Worm (Caenorhabditis elegans): ENCODE results near the gene cox-16.

The cox-16 gene

ce11 chrV:5513630-5514378 is 22.2 kb downstream of the cox-16 start, which contains the start of the genes hpo-15 and mms-19:
TSS of gene hpo-15 (minus strand) at chrV:5513830.
TSS of gene mms-19 (plus strand) at chrV:5514348.
- TF ChIP-seq mdl-1 (tag; optimal IDR thresholded peaks at IDR 0.05) (no peak), nhr-102 (tag; optimal IDR thresholded peaks at IDR 0.05) (no peak), hlh-30 (tag; optimal IDR thresholded peaks at IDR 0.05; ENCODE audit: insufficient read depth) (peak; percentile 27), Y48G9A.11 (GFP tag; IDR thresholded peaks at IDR 0.05) (no peak), ceh-28 (tag; optimal IDR thresholded peaks at IDR 0.05) (no peak), pqm-1 (tag; optimal IDR thresholded peaks at IDR 0.05) (peak; percentile 36), vab-7 (GFP tag; IDR thresholded peaks at IDR 0.05) (no peak), nhr-28 (tag; optimal IDR thresholded peaks at IDR 0.05) (peak; percentile 73), zip-2 (tag; optimal IDR thresholded peaks at IDR 0.05) (no peak), lir-3 (tag; optimal IDR thresholded peaks at IDR 0.05) (no peak), F44E2.7 (GFP tag; IDR thresholded peaks at IDR 0.05) (no peak), dmd-6 (GFP tag; IDR thresholded peaks at IDR 0.05) (peak; percentile 53), aha-1 (tag) (peak; percentile 4), dve-1 (tag; optimal IDR thresholded peaks at IDR 0.05; ENCODE audit: insufficient read depth) (peak; percentile 41)

ce11 chrV:5512559-5512958 is 23.5 kb downstream of the cox-16 start:
- TF ChIP-seq ceh-44 (GFP tag; IDR thresholded peaks at IDR 0.05), result no peak
- TF ChIP-seq gei-8 (GFP tag; optimal IDR thresholded peaks at IDR 0.05), result no peak
- TF ChIP-seq unc-62 (GFP tag; optimal IDR thresholded peaks at IDR 0.05 in 1 of 2), result peak in 1 of 2 experiments; percentile 87
- no peak for TF ChIP-seq unc-62 (tag; optimal IDR thresholded peaks at IDR 0.05)
- TF ChIP-seq nhr-237 (tag; optimal IDR thresholded peaks at IDR 0.05), result no peak
- TF ChIP-seq madf-5 (GFP tag; IDR thresholded peaks at IDR 0.05), result no peak
- no peak for TF ChIP-seq F49E8.2 (tag; optimal IDR thresholded peaks at IDR 0.05; ENCODE audit: borderline replicate concordance)
- TF ChIP-seq skn-1 (tag; optimal IDR thresholded peaks at IDR 0.05), result no peak
- peak in 1 of 2 experiments; percentile 9 for TF ChIP-seq lsy-2 (tag; optimal IDR thresholded peaks at IDR 0.05)
- TF ChIP-seq nhr-77 (tag; optimal IDR thresholded peaks at IDR 0.05), result peak; percentile 47
- peak; percentile 94 for TF ChIP-seq pqm-1 (tag; optimal IDR thresholded peaks at IDR 0.05)
- no peak for TF ChIP-seq ces-1 (GFP tag; optimal IDR thresholded peaks at IDR 0.05)
- no peak for TF ChIP-seq hmg-1.1 (GFP tag; IDR thresholded peaks at IDR 0.05)
- TF ChIP-seq T26A8.4 (GFP tag; IDR thresholded peaks at IDR 0.05), result no peak
- TF ChIP-seq nhr-10 (tag; optimal IDR thresholded peaks at IDR 0.05), result peak; percentile 13
- peak; percentile 7 for TF ChIP-seq hlh-30 (tag; optimal IDR thresholded peaks at IDR 0.05; ENCODE audit: insufficient read depth)
- no peak for TF ChIP-seq lin-39 (tag; optimal IDR thresholded peaks at IDR 0.05)
- no peak for TF ChIP-seq nhr-111 (GFP tag; optimal IDR thresholded peaks at IDR 0.05)
- no peak for TF ChIP-seq dmd-9 (GFP tag; IDR thresholded peaks at IDR 0.05)
- no peak for TF ChIP-seq ctbp-1 (GFP tag; IDR thresholded peaks at IDR 0.05)
- no peak for TF ChIP-seq zip-11 (GFP tag; IDR thresholded peaks at IDR 0.05)
- no peak for TF ChIP-seq mxl-3 (GFP tag; optimal IDR thresholded peaks at IDR 0.05)
- no peak for TF ChIP-seq aly-2 (tag; optimal IDR thresholded peaks at IDR 0.05)
- no peak for TF ChIP-seq Y48G9A.11 (GFP tag; IDR thresholded peaks at IDR 0.05)
- TF ChIP-seq ceh-20 (GFP tag; IDR thresholded peaks at IDR 0.05), result no peak
- TF ChIP-seq dmd-6 (GFP tag; IDR thresholded peaks at IDR 0.05), result peak; percentile 94
- TF ChIP-seq Y105C5A.15 (GFP tag; IDR thresholded peaks at IDR 0.05), result no peak
- TF ChIP-seq nhr-48 (tag; optimal IDR thresholded peaks at IDR 0.05), result peak; percentile 66
- peak; percentile 71 for TF ChIP-seq hlh-11 (tag; optimal IDR thresholded peaks at IDR 0.05)
- no peak for TF ChIP-seq mes-2 (tag; optimal IDR thresholded peaks at IDR 0.05; ENCODE audit: poor library complexity, severe bottlenecking)
- TF ChIP-seq fkh-10 (GFP tag; optimal IDR thresholded peaks at IDR 0.05), result no peak
- TF ChIP-seq daf-16 (GFP tag; optimal IDR thresholded peaks at IDR 0.05), result no peak
- peak; percentile 44 for TF ChIP-seq daf-16 (tag; optimal IDR thresholded peaks at IDR 0.05)
- no peak for TF ChIP-seq spr-1 (tag; optimal IDR thresholded peaks at IDR 0.05)
- TF ChIP-seq nhr-28 (tag; optimal IDR thresholded peaks at IDR 0.05), result peak; percentile 85
- TF ChIP-seq ceh-62 (tag; optimal IDR thresholded peaks at IDR 0.05), result no peak
- TF ChIP-seq saeg-2 (GFP tag; IDR thresholded peaks at IDR 0.05), result no peak
- no peak for TF ChIP-seq pha-4 (GFP tag; IDR thresholded peaks at IDR 0.05)
- no peak for TF ChIP-seq pha-4 (tag; optimal IDR thresholded peaks at IDR 0.05)
- peak; percentile 40; the same call in 1 of the 2 replicates for TF ChIP-seq lin-1 (GFP tag; IDR thresholded peaks at IDR 0.05)

Data from whole organism, L4 larva.